Worm (Caenorhabditis elegans): ENCODE measurements around the gene B0348.2.

Gene B0348.2

ce11 chrV:45010-45409 is at the start of gene B0348.2:
Gene B0348.2, plus strand, starts transcription at chrV:45310.
- TF ChIP-seq unc-62 (GFP tag; optimal IDR thresholded peaks at IDR 0.05), result no peak

ce11 chrV:1335-1734 is 43.8 kb upstream of the B0348.2 start, which contains the start of gene idpp-2:
Gene idpp-2, plus strand, starts transcription at chrV:1635.
- TF ChIP-seq unc-62 (GFP tag; optimal IDR thresholded peaks at IDR 0.05), result no peak

ce11 chrV:6271-6670 is 38.8 kb upstream of the B0348.2 start:
- TF ChIP-seq unc-62 (GFP tag; optimal IDR thresholded peaks at IDR 0.05), result no peak

DNA sequence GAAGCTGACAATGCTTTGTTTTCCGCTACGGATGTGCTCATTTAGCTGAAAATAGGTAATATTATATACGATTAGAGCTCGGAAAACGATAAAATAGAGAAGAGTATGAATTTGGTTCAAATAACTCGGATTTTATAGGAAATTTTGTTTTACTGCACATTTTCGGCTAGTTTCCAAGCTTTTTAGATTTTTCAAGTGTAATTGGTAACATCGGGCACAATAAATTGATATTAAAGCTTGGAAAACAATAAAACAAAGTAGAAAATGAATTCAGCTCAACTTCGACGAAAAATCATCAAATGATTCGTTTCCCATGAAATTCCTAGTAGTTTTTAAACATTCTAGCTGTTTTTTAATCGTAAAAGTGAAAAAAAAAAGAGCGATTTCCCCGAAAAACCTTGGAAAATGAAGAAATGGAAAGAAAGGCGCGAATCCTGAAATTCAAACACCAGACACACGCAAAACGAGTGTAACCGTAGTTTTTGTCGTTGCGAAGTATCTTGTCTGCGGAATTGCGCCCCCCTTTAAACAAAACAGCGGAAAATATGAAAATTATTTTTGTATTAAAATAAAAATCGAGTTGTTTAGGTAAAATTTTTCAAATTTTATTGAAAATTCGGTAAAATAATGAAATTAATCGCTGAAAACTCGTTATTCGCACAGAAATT is 37.2 kb upstream of the B0348.2 start, which contains the start of gene ife-3:
ife-3 (minus strand) TSS at position 51 of the 668 bp plus-strand sequence.
- no peak for TF ChIP-seq unc-62 (GFP tag; optimal IDR thresholded peaks at IDR 0.05)

DNA sequence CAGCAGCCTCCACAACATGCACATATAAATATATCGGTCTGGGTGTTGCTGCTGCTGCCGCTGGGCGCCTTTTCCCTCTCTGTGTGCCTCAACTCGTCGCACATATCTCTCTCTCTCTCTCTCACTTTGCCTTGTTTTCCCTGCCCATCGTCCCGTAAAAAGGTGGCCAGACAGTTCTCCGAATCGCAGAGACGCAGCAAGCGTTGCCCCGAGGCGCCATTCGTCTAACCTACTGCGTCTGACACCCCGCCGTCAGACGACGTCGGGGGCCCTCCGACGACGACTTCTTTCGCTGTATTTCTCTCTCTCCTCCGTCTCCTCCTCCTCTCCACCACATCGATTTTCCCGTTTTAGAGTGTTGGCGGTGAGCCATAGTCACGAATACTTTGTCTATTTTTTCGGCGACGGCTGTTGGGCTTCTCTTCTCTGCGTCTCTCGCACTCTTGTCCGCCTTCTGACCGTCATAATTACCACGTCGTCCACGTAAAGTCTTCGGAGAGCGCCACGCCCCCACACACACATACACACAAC is 36.3 kb upstream of the B0348.2 start, which contains the start of gene B0348.10:
B0348.10 (minus strand) TSS at position 24 of the 531 bp plus-strand sequence.
- TF ChIP-seq unc-62 (GFP tag; optimal IDR thresholded peaks at IDR 0.05), result no peak

ce11 chrV:11158-11557 is 34.0 kb upstream of the B0348.2 start:
- TF ChIP-seq unc-62 (GFP tag; optimal IDR thresholded peaks at IDR 0.05), result no peak

ce11 chrV:11708-12107 is 33.4 kb upstream of the B0348.2 start:
- no peak for TF ChIP-seq unc-62 (GFP tag; optimal IDR thresholded peaks at IDR 0.05)

DNA sequence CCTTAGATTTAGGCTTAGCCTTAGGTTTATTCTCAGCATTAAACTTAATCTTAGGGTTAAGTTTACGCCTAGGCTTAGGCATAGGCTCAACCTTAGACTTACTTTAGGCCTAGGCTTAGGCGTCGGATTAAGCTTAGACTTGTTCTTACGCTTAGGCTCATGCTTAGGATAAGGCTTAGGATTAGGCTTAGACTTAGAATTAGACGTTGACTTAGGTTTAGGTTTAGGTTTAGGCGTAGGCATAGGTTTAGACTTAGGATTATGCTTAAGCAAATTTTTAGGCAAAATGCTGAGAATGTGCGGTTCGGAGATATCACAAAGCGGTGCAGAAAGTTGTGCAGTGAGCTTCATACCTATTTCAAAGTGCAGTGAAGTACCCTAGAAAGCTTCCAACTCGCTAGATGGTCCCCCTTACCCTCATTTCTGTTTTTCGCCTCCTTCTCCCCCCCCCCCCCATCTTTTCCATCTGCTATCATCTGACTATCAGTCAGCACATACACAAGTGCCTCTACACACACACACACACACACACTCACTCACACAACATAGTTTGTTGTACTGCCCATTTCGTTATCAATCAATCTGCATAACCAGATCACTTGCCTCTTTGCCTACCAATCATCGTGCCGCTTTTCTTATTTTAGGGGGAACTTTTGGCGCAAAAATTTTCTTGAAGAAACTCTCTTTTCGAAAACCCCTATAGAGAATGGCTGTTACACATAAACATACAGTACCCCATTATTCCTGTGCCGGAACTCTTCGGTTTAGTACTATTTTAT is 28.9 kb upstream of the B0348.2 start:
- TF ChIP-seq unc-62 (GFP tag; optimal IDR thresholded peaks at IDR 0.05), result no peak

DNA sequence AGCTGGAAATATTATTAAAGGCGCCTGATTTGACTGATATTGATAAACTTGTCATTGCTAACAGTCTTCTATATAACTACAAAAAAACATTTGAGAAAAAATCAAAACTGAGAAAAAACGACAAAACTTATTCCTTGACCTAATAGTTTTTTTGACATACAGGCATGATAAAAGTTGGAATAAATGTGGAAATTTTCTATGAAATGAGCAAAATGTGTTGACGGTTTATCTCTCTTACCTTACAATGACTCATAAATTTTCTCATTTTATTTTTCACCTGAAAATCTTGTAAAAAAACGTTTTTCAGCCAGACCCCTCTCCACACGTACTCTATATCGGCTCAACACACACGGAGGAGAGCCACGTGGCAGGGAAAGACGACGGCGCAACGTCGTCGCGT is 24.6 kb upstream of the B0348.2 start, which contains the start of gene egl-8:
egl-8 (plus strand) TSS at position 301 of the 400 bp plus-strand sequence.
- no peak for TF ChIP-seq unc-62 (GFP tag; optimal IDR thresholded peaks at IDR 0.05)

- no peak for TF ChIP-seq unc-62 (GFP tag; optimal IDR thresholded peaks at IDR 0.05)
Measured at ce11 chrV:21848-22247, 23.3 kb upstream of the B0348.2 start.

ce11 chrV:24181-24580 is 20.9 kb upstream of the B0348.2 start:
- TF ChIP-seq unc-62 (GFP tag; optimal IDR thresholded peaks at IDR 0.05), result no peak

DNA sequence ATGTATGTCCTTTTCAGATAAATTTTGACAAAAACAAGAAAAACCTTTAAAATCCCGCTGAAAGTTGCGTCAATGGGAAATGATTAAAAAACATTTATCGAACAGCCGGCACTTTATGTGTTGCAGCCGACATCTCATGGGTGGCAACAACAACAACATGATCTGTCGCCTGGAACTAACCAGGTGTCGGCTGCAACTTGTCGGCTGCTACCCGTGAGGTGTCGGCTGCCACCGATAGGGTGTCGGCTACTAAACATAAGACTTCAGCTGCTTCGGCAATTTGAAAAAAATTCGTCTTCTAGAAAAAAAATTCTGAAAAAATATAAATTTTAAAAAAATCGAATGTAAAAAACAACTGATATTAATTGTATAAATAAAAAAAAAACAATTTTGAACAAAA is 17.5 kb upstream of the B0348.2 start:
- TF ChIP-seq unc-62 (GFP tag; optimal IDR thresholded peaks at IDR 0.05), result no peak

ce11 chrV:28270-28669 is 16.8 kb upstream of the B0348.2 start:
- TF ChIP-seq unc-62 (GFP tag; optimal IDR thresholded peaks at IDR 0.05), result no peak

- no peak for TF ChIP-seq unc-62 (GFP tag; optimal IDR thresholded peaks at IDR 0.05)
Measured at ce11 chrV:29823-30222, 15.3 kb upstream of the B0348.2 start.

- TF ChIP-seq unc-62 (GFP tag; optimal IDR thresholded peaks at IDR 0.05), result no peak
Measured at ce11 chrV:37729-38128, 7.4 kb upstream of the B0348.2 start.

DNA sequence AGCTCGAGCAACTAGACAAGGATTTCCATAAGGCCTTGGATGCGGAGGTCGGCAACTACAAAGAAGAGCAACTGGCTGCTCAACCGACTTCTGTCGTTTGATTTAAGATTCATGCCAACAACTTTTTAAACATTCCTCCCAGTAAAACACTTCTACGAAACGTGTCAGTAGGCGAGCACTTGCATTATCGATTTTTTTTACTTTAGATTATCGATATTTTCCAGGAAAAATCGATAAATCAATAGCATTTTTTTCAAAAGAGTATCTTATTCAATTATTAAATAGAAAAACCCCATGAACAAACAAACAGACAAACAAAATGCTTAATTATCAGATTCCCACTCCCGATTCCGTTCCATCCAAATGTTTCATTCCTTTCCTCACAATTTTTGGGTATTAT is 2.0 kb upstream of the B0348.2 start:
- TF ChIP-seq unc-62 (GFP tag; optimal IDR thresholded peaks at IDR 0.05), result no peak

ce11 chrV:44026-44425 is 1.1 kb upstream of the B0348.2 start:
- no peak for TF ChIP-seq unc-62 (GFP tag; optimal IDR thresholded peaks at IDR 0.05)
